Fruit fly (Drosophila melanogaster): ENCODE data around the gene CG6462.

Gene CG6462

dm6 chr3L:6085988-6086387, 49.1 kb downstream of the CG6462 start (continued):
- TF ChIP-seq zfh2 (GFP tag; optimal IDR thresholded peaks at IDR 0.05) = peak; percentile 13
- TF ChIP-seq CG10979 (tag; optimal IDR thresholded peaks at IDR 0.05) = no peak
- no peak for TF ChIP-seq luna (GFP tag; optimal IDR thresholded peaks at IDR 0.05)
- TF ChIP-seq twi (tag; optimal IDR thresholded peaks at IDR 0.05) = no peak
- no peak for TF ChIP-seq Dfd (GFP tag; optimal IDR thresholded peaks at IDR 0.05)
- TF ChIP-seq CG3065 (GFP tag; optimal IDR thresholded peaks at IDR 0.05) = no peak
- TF ChIP-seq CG1647 (GFP tag; optimal IDR thresholded peaks at IDR 0.05) = no peak
- peak; percentile 27 for TF ChIP-seq ATbp (GFP tag; optimal IDR thresholded peaks at IDR 0.05)
- TF ChIP-seq ham (GFP tag; IDR thresholded peaks at IDR 0.05) = no peak
- TF ChIP-seq CG11085 (GFP tag; IDR thresholded peaks at IDR 0.05) = no peak
- no peak for TF ChIP-seq ac (GFP tag; optimal IDR thresholded peaks at IDR 0.05)
- TF ChIP-seq wek (GFP tag; optimal IDR thresholded peaks at IDR 0.05) = no peak
- peak; percentile 13 for TF ChIP-seq CG11504 (tag; optimal IDR thresholded peaks at IDR 0.05)
- no peak for TF ChIP-seq repo (GFP tag; optimal IDR thresholded peaks at IDR 0.05)
- TF ChIP-seq Hr51 (GFP tag; optimal IDR thresholded peaks at IDR 0.05) = peak in 1 of 2 experiments; percentile 34
- TF ChIP-seq dmrt99B (tag; optimal IDR thresholded peaks at IDR 0.05) = no peak
- no peak for TF ChIP-seq Sry-β (GFP tag; optimal IDR thresholded peaks at IDR 0.05)
- TF ChIP-seq abd-A (tag; optimal IDR thresholded peaks at IDR 0.05) = no peak
- TF ChIP-seq tap (tag; optimal IDR thresholded peaks at IDR 0.05) = no peak
- peak; percentile 58 for TF ChIP-seq CG3847 (GFP tag; IDR thresholded peaks at IDR 0.05)
- no peak for TF ChIP-seq fd64A (GFP tag; optimal IDR thresholded peaks at IDR 0.05)
- no peak for TF ChIP-seq insv (GFP tag; optimal IDR thresholded peaks at IDR 0.05)
- no peak for TF ChIP-seq crp (GFP tag; optimal IDR thresholded peaks at IDR 0.05)
- TF ChIP-seq pan (optimal IDR thresholded peaks at IDR 0.05) = no peak
- TF ChIP-seq pan (GFP tag; optimal IDR thresholded peaks at IDR 0.05 in 1 of 2, IDR thresholded peaks at IDR 0.05 in 1 of 2) = no peak
- no peak for TF ChIP-seq D (optimal IDR thresholded peaks at IDR 0.05)
- no peak for TF ChIP-seq D (GFP tag; optimal IDR thresholded peaks at IDR 0.05)
- TF ChIP-seq zen2 (GFP tag; IDR thresholded peaks at IDR 0.05; ENCODE audit: partially characterized antibody) = no peak
- no peak for TF ChIP-seq CG7745 (tag; optimal IDR thresholded peaks at IDR 0.05)
- TF ChIP-seq CG7271 (tag; optimal IDR thresholded peaks at IDR 0.05) = no peak
- TF ChIP-seq CG8281 (tag; optimal IDR thresholded peaks at IDR 0.05) = no peak
- no peak for TF ChIP-seq GATAe (GFP tag; conservative IDR thresholded peaks at IDR 0.05)
- TF ChIP-seq dm (GFP tag; optimal IDR thresholded peaks at IDR 0.05) = no peak
- no peak for TF ChIP-seq bowl (GFP tag; IDR thresholded peaks at IDR 0.05)
- TF ChIP-seq danr (GFP tag; IDR thresholded peaks at IDR 0.05) = no peak
- TF ChIP-seq ro (GFP tag; IDR thresholded peaks at IDR 0.05) = no peak
- TF ChIP-seq HHEX (GFP tag; optimal IDR thresholded peaks at IDR 0.05) = no peak
- TF ChIP-seq CG8924 (tag; optimal IDR thresholded peaks at IDR 0.05) = no peak
- no peak for TF ChIP-seq ttk (GFP tag; IDR thresholded peaks at IDR 0.05)
- peak; percentile 70 for TF ChIP-seq gem (tag; optimal IDR thresholded peaks at IDR 0.05)
- TF ChIP-seq sqz (GFP tag; optimal IDR thresholded peaks at IDR 0.05) = no peak
- no peak for TF ChIP-seq CG14441 (GFP tag; IDR thresholded peaks at IDR 0.05)
- no peak for TF ChIP-seq CG12769 (tag; optimal IDR thresholded peaks at IDR 0.05)
- TF ChIP-seq slp2 (GFP tag; optimal IDR thresholded peaks at IDR 0.05) = no peak
- peak; percentile 51; the same call in 1 of the 2 replicates for TF ChIP-seq CG9932 (GFP tag; IDR thresholded peaks at IDR 0.05)
- TF ChIP-seq CG10321 (GFP tag; IDR thresholded peaks at IDR 0.05) = no peak
- TF ChIP-seq CG14050 (GFP tag; IDR thresholded peaks at IDR 0.05) = peak; percentile 11; the same call in 1 of the 3 replicates
- TF ChIP-seq usp (GFP tag; optimal IDR thresholded peaks at IDR 0.05) = no peak
- TF ChIP-seq CG17385 (GFP tag; optimal IDR thresholded peaks at IDR 0.05) = peak; percentile 10
- TF ChIP-seq CG12071 (GFP tag; optimal IDR thresholded peaks at IDR 0.05) = no peak
- TF ChIP-seq CG17186 (GFP tag; optimal IDR thresholded peaks at IDR 0.05) = no peak
- no peak for TF ChIP-seq ind (GFP tag; optimal IDR thresholded peaks at IDR 0.05)
